Fruit fly (Drosophila melanogaster): Measurements from ENCODE around the gene Uch.

The Uch gene

DNA sequence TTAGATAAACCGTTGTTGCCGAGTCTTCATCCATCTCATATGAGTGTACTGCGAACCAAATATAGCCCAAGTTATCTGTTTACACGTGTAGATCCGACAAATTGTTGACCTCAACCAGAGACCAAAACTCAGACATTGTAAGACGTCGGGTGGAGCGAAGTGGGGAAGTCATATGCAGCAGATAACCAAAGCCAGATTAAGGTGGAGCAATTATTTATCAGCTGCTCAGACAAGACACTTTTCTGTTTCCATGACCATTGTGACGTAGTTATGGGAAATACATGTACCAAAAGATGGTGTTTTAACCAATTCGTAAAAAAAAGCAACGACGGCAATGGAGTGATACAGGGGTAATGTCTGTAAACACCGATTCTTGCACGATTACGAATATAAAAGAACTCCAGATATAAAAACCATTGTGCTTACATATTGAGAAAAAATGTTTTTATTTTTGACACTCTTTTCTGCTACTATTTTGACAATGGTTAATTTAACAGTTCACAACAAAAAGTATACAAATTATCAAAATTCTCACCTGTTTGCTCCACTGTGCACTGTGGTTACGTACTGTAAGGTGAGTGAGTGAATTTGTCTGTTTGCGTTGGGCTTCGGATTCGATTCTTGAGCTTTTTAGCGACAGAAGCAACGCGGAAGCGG is 36.6 kb downstream of the Uch start (continued):
- no peak for TF ChIP-seq CG2116 (GFP tag; optimal IDR thresholded peaks at IDR 0.05)
- no peak for TF ChIP-seq CG7963 (GFP tag; IDR thresholded peaks at IDR 0.05; ENCODE audit: partially characterized antibody)
- no peak for TF ChIP-seq zen (tag; optimal IDR thresholded peaks at IDR 0.05)
- no peak for TF ChIP-seq nom (GFP tag; optimal IDR thresholded peaks at IDR 0.05)
- no peak for TF ChIP-seq CG8924 (tag; optimal IDR thresholded peaks at IDR 0.05)
- no peak for TF ChIP-seq B-H1 (GFP tag; IDR thresholded peaks at IDR 0.05)
- TF ChIP-seq CG17912 (GFP tag; optimal IDR thresholded peaks at IDR 0.05): no peak
- TF ChIP-seq Camta (GFP tag; optimal IDR thresholded peaks at IDR 0.05): peak; percentile 44
- TF ChIP-seq pros (GFP tag; optimal IDR thresholded peaks at IDR 0.05): peak; percentile 6
- no peak for TF ChIP-seq sima (GFP tag; optimal IDR thresholded peaks at IDR 0.05)
- no peak for TF ChIP-seq CG5180 (GFP tag; optimal IDR thresholded peaks at IDR 0.05)
- TF ChIP-seq sisA (GFP tag; IDR thresholded peaks at IDR 0.05): peak; percentile 34; the same call in 1 of the 2 replicates
- no peak for TF ChIP-seq trem (tag; optimal IDR thresholded peaks at IDR 0.05)
- no peak for TF ChIP-seq stwl (tag; optimal IDR thresholded peaks at IDR 0.05)
- TF ChIP-seq tin (GFP tag; optimal IDR thresholded peaks at IDR 0.05): no peak
- TF ChIP-seq CG7556 (GFP tag; optimal IDR thresholded peaks at IDR 0.05): peak; percentile 34
- TF ChIP-seq ara (GFP tag; IDR thresholded peaks at IDR 0.05): no peak
- no peak for TF ChIP-seq usp (GFP tag; optimal IDR thresholded peaks at IDR 0.05)
- no peak for TF ChIP-seq Elba2 (GFP tag; optimal IDR thresholded peaks at IDR 0.05)
- TF ChIP-seq ac (GFP tag; optimal IDR thresholded peaks at IDR 0.05): no peak
- TF ChIP-seq CG31441 (GFP tag; IDR thresholded peaks at IDR 0.05): 0 out of 2 replicates have a peak, but pooled peaks have one; percentile 33
- TF ChIP-seq CG4360 (GFP tag; IDR thresholded peaks at IDR 0.05): no peak
- 0 out of 3 replicates have a peak, but pooled peaks have one; percentile 15 for TF ChIP-seq Aef1 (GFP tag; IDR thresholded peaks at IDR 0.05)
- TF ChIP-seq CG10431 (GFP tag; optimal IDR thresholded peaks at IDR 0.05): no peak
- no peak for TF ChIP-seq dati (GFP tag; IDR thresholded peaks at IDR 0.05)
- TF ChIP-seq Dfd (GFP tag; optimal IDR thresholded peaks at IDR 0.05): no peak
- no peak for TF ChIP-seq CG30020 (tag; optimal IDR thresholded peaks at IDR 0.05)
- TF ChIP-seq Six4 (GFP tag; optimal IDR thresholded peaks at IDR 0.05): peak; percentile 14
- TF ChIP-seq pum (GFP tag; optimal IDR thresholded peaks at IDR 0.05): no peak
- TF ChIP-seq az2 (GFP tag; optimal IDR thresholded peaks at IDR 0.05): peak; percentile 52
- TF ChIP-seq Dp (GFP tag; optimal IDR thresholded peaks at IDR 0.05): no peak
- no peak for TF ChIP-seq ERR (GFP tag; optimal IDR thresholded peaks at IDR 0.05)
- TF ChIP-seq CG3065 (GFP tag; optimal IDR thresholded peaks at IDR 0.05): peak; percentile 29
- TF ChIP-seq Neu2 (GFP tag; optimal IDR thresholded peaks at IDR 0.05; ENCODE audit: borderline replicate concordance): no peak
- TF ChIP-seq CG14441 (GFP tag; IDR thresholded peaks at IDR 0.05): peak; percentile 48
- TF ChIP-seq CG16815 (GFP tag; optimal IDR thresholded peaks at IDR 0.05): no peak
- TF ChIP-seq dmrt11E (tag; optimal IDR thresholded peaks at IDR 0.05): peak; percentile 26
- TF ChIP-seq CG30431 (GFP tag; optimal IDR thresholded peaks at IDR 0.05): peak; percentile 21
- peak in 1 of 2 experiments; percentile 46 for TF ChIP-seq bsh (GFP tag; optimal IDR thresholded peaks at IDR 0.05)
- no peak for TF ChIP-seq ap (GFP tag; IDR thresholded peaks at IDR 0.05)
- TF ChIP-seq CG3995 (GFP tag; optimal IDR thresholded peaks at IDR 0.05): no peak
- TF ChIP-seq amos (GFP tag; IDR thresholded peaks at IDR 0.05; ENCODE audit: partially characterized antibody): no peak
- TF ChIP-seq pb (GFP tag; optimal IDR thresholded peaks at IDR 0.05): peak; percentile 45
- no peak for TF ChIP-seq Jarid2 (GFP tag; optimal IDR thresholded peaks at IDR 0.05)
- no peak for TF ChIP-seq abd-A (tag; optimal IDR thresholded peaks at IDR 0.05)
- peak; percentile 8 for TF ChIP-seq CG2712 (tag; optimal IDR thresholded peaks at IDR 0.05)
- peak; percentile 13 for TF ChIP-seq CG4854 (GFP tag; optimal IDR thresholded peaks at IDR 0.05)
- TF ChIP-seq CG11247 (GFP tag; IDR thresholded peaks at IDR 0.05): peak; percentile 56
- peak; percentile 13; the same call in 1 of the 2 replicates for TF ChIP-seq MBD-R2 (GFP tag; IDR thresholded peaks at IDR 0.05)
- TF ChIP-seq HmgZ (tag; optimal IDR thresholded peaks at IDR 0.05): no peak
